Worm (Caenorhabditis elegans) whole organism, L1 larva: ENCODE results near the gene fbxb-20.
"Not testable (repeated sequence)": the region's sequence is repeated elsewhere in the genome, so short reads cannot be mapped to it uniquely, and the experiment has no call there.

Source experiments
- ama-1 ChIP-seq: fragments of 150-350 bp; optimal IDR thresholded peaks from 2 replicates; lab custom pipeline; 2014
- lin-15B ChIP-seq: fragments of 150-350 bp; sonication (generic microtip); optimal IDR thresholded peaks from 3 replicates; lab custom pipeline; 2014; ENCODE audit warnings: missing biosample characterization, missing genetic modification characterization
- lin-39 ChIP-seq: fragments of 150-350 bp; optimal IDR thresholded peaks from 2 replicates; lab custom pipeline; 2014; ENCODE audit warnings: missing biosample characterization, missing genetic modification reagents, missing genetic modification characterization
- lsy-2 ChIP-seq, 2 experiments: fragments of 150-350 bp; optimal IDR thresholded peaks; 2 replicates each; lab custom pipeline; 2014; ENCODE audit warnings: missing biosample characterization in 2 of 2, missing genetic modification characterization in 2 of 2
- nhr-20 ChIP-seq: sonication (generic microtip); optimal IDR thresholded peaks from 2 replicates; lab custom pipeline; 2016; ENCODE audit warnings: mild to moderate bottlenecking, missing genetic modification characterization, missing compliant biosample characterization
- nhr-77 ChIP-seq: fragments of 150-350 bp; optimal IDR thresholded peaks from 2 replicates; lab custom pipeline; 2014; ENCODE audit warnings: missing biosample characterization, missing genetic modification characterization
- snu-23 ChIP-seq: sonication (generic microtip); optimal IDR thresholded peaks from 2 replicates; lab custom pipeline; 2016; ENCODE audit warnings: missing genetic modification characterization, missing compliant biosample characterization
- sox-4 ChIP-seq: sonication (generic microtip); optimal IDR thresholded peaks from 2 replicates; lab custom pipeline; 2016; ENCODE audit warnings: missing genetic modification characterization, missing compliant biosample characterization
- unc-130 ChIP-seq: fragments of 150-350 bp; optimal IDR thresholded peaks from 2 replicates; lab custom pipeline; 2017; ENCODE audit warnings: missing biosample characterization, missing genetic modification characterization, inconsistent platforms
- zip-4 ChIP-seq: fragments of 200-800 bp; sonication (Bioruptor generic); optimal IDR thresholded peaks from 2 replicates; lab custom pipeline; 2018; ENCODE audit warnings: mild to moderate bottlenecking, missing genetic modification characterization, moderate library complexity, missing compliant biosample characterization

DNA sequence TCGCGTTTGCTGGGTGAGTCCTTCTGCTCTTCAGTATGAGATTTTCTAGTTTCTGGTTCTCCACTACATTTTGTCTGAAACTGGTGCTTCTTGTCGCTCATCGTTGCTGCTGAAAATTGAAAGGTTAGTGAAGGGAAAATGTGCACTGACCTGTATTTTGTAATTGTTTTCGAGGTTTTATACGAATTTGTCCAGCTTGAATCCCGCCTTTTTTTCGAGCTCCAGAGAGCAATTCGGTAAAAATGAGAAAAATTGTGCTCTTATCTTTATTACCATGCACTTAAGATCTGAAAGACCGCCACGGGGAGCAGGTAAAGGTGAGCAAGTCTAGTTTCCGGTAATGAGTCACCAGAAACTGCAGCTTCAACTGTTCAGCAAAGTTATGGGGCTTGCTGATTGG, 22.6 kb downstream of the fbxb-20 start, which contains the start of gene C08E3.15:
- TF ChIP-seq zip-4 (GFP tag; lab: Kevin White, UChicago); nhr-77 (tag; lab: Kevin White, UChicago); nhr-20 (tag; lab: Kevin White, UChicago); unc-130 (tag; lab: Kevin White, UChicago); lin-15B (tag; lab: Kevin White, UChicago); ama-1 (lab: Kevin White, UChicago); snu-23 (GFP tag; lab: Kevin White, UChicago); lin-39 (tag; lab: Kevin White, UChicago); sox-4 (tag; lab: Kevin White, UChicago): not testable (repeated sequence)
- TF ChIP-seq lsy-2 (tag; optimal IDR thresholded peaks at IDR 0.05; lab: Kevin White, UChicago), result peak in 1 of 2 experiments; percentile 6
